Worm (Caenorhabditis elegans) whole organism, L1 larva: ENCODE data around the gene pid-1.

Experiments used
- C34B4.2 ChIP-seq: sonication (generic microtip); optimal IDR thresholded peaks from 2 replicates; lab custom pipeline; 2017; ENCODE audit warnings: mild to moderate bottlenecking, missing genetic modification characterization, missing compliant biosample characterization
- F16B12.6 ChIP-seq: fragments of 150-350 bp; optimal IDR thresholded peaks from 2 replicates; lab custom pipeline; 2014; ENCODE audit warnings: missing biosample characterization, missing genetic modification characterization
- Y116A8C.19 ChIP-seq: sonication (generic microtip); optimal IDR thresholded peaks from 2 replicates; lab custom pipeline; 2016; ENCODE audit warnings: missing compliant biosample characterization, missing genetic modification characterization, borderline replicate concordance
- blmp-1 ChIP-seq: fragments of 150-350 bp; optimal IDR thresholded peaks from 2 replicates; lab custom pipeline; 2014; ENCODE audit warnings: missing biosample characterization, missing genetic modification characterization
- ceh-63 ChIP-seq: fragments of 200-800 bp; sonication (Bioruptor generic); optimal IDR thresholded peaks from 2 replicates; lab custom pipeline; 2018; ENCODE audit warnings: mild to moderate bottlenecking, missing genetic modification characterization, missing compliant biosample characterization
- ceh-82 ChIP-seq, 3 experiments: fragments of 150-350 bp in 1 of 3; sonication (generic microtip) in 2 of 3; optimal IDR thresholded peaks; 2 replicates each; lab custom pipeline; 2014 to 2017; ENCODE audit warnings: missing biosample characterization in 3 of 3, missing genetic modification characterization in 3 of 3
- ces-1 ChIP-seq: fragments of 150-350 bp; optimal IDR thresholded peaks from 2 replicates; lab custom pipeline; 2014; ENCODE audit warnings: missing biosample characterization, missing genetic modification reagents, missing genetic modification characterization
- efl-3 ChIP-seq: fragments of 200-800 bp; sonication (Bioruptor generic); optimal IDR thresholded peaks from 2 replicates; lab custom pipeline; 2018; ENCODE audit warnings: mild to moderate bottlenecking, missing genetic modification characterization, missing compliant biosample characterization
- egl-13 ChIP-seq: sonication (generic microtip); optimal IDR thresholded peaks from 2 replicates; lab custom pipeline; 2016; ENCODE audit warnings: missing genotype, missing genetic modification reagents, missing genetic modification characterization, missing compliant biosample characterization
- egl-27 ChIP-seq, 2 experiments: fragments of 150-350 bp in 1 of 2; sonication (generic microtip); optimal IDR thresholded peaks; 3 replicates each; lab custom pipeline; 2017 to 2018; ENCODE audit warnings: missing biosample characterization in 2 of 2, missing genetic modification characterization in 2 of 2, missing genetic modification reagents in 2 of 2
- elt-2 ChIP-seq: sonication (generic microtip); optimal IDR thresholded peaks from 2 replicates; lab custom pipeline; 2016; ENCODE audit warnings: missing genetic modification characterization, mild to moderate bottlenecking, inconsistent platforms, missing compliant biosample characterization, missing genetic modification reagents
- elt-3 ChIP-seq, 6 experiments: fragments of 150-350 bp in 1 of 6; sonication (generic microtip); optimal IDR thresholded peaks; 2 replicates each; lab custom pipeline; 2017 to 2018; ENCODE audit warnings: missing biosample characterization in 6 of 6, missing genetic modification characterization in 6 of 6, inconsistent platforms in 1 of 6
- fkh-4 ChIP-seq: sonication (generic microtip); optimal IDR thresholded peaks from 2 replicates; lab custom pipeline; 2016; ENCODE audit warnings: missing compliant biosample characterization, missing genetic modification characterization, borderline replicate concordance
- grh-1 ChIP-seq: fragments of 200-800 bp; sonication (Bioruptor generic); IDR thresholded peaks from 2 replicates; pipeline ENCODE4 v1.3.6; 2022; ENCODE audit warnings: missing genetic modification reagents, missing genetic modification characterization, missing compliant biosample characterization
- hlh-4 ChIP-seq: sonication (generic microtip); optimal IDR thresholded peaks from 2 replicates; lab custom pipeline; 2016; ENCODE audit warnings: mild to moderate bottlenecking, missing genetic modification characterization, missing compliant biosample characterization
- hpl-2 ChIP-seq: fragments of 150-350 bp; optimal IDR thresholded peaks from 2 replicates; lab custom pipeline; 2014; ENCODE audit warnings: missing biosample characterization, missing genetic modification reagents, missing genetic modification characterization
- jun-1 ChIP-seq: fragments of 150-350 bp; optimal IDR thresholded peaks from 2 replicates; lab custom pipeline; 2014; ENCODE audit warnings: missing biosample characterization, missing genetic modification reagents, missing genetic modification characterization
- lin-14 ChIP-seq: fragments of 200-800 bp; sonication (Bioruptor generic); optimal IDR thresholded peaks from 2 replicates; lab custom pipeline; 2018; ENCODE audit warnings: mild to moderate bottlenecking, missing genetic modification characterization, moderate library complexity, missing compliant biosample characterization
- lin-15B ChIP-seq: fragments of 150-350 bp; sonication (generic microtip); optimal IDR thresholded peaks from 3 replicates; lab custom pipeline; 2014; ENCODE audit warnings: missing biosample characterization, missing genetic modification characterization
- lin-35 ChIP-seq, 2 experiments: fragments of 150-350 bp; optimal IDR thresholded peaks; 2 replicates each; lab custom pipeline; 2014; ENCODE audit warnings: missing biosample characterization in 2 of 2, missing genetic modification characterization in 2 of 2, missing genetic modification reagents in 2 of 2
- lin-39 ChIP-seq: fragments of 150-350 bp; optimal IDR thresholded peaks from 2 replicates; lab custom pipeline; 2014; ENCODE audit warnings: missing biosample characterization, missing genetic modification reagents, missing genetic modification characterization
- lsy-2 ChIP-seq, 2 experiments: fragments of 150-350 bp; optimal IDR thresholded peaks; 2 replicates each; lab custom pipeline; 2014; ENCODE audit warnings: missing biosample characterization in 2 of 2, missing genetic modification characterization in 2 of 2
- mep-1 ChIP-seq: fragments of 150-350 bp; optimal IDR thresholded peaks from 2 replicates; lab custom pipeline; 2014; ENCODE audit warnings: missing biosample characterization, missing genetic modification characterization
- nhr-11 ChIP-seq: fragments of 150-350 bp; optimal IDR thresholded peaks from 2 replicates; lab custom pipeline; 2014; ENCODE audit warnings: missing biosample characterization, missing genetic modification characterization
- nhr-20 ChIP-seq: sonication (generic microtip); optimal IDR thresholded peaks from 2 replicates; lab custom pipeline; 2016; ENCODE audit warnings: mild to moderate bottlenecking, missing genetic modification characterization, missing compliant biosample characterization
- nhr-237 ChIP-seq: fragments of 150-350 bp; optimal IDR thresholded peaks from 2 replicates; lab custom pipeline; 2014; ENCODE audit warnings: missing biosample characterization, missing genetic modification characterization
- nhr-47 ChIP-seq: sonication (generic microtip); optimal IDR thresholded peaks from 2 replicates; lab custom pipeline; 2016; ENCODE audit warnings: mild to moderate bottlenecking, missing genetic modification characterization, moderate library complexity, missing compliant biosample characterization
- nhr-71 ChIP-seq: sonication (generic microtip); optimal IDR thresholded peaks from 2 replicates; lab custom pipeline; 2016; ENCODE audit warnings: mild to moderate bottlenecking, missing genetic modification characterization, moderate library complexity, missing compliant biosample characterization
- nhr-76 ChIP-seq: sonication (generic microtip); optimal IDR thresholded peaks from 2 replicates; lab custom pipeline; 2017; ENCODE audit warnings: missing biosample characterization, missing genetic modification characterization
- nhr-85 ChIP-seq: sonication (generic microtip); peaks from one replicate; lab custom pipeline; 2016; ENCODE audit warnings: missing genetic modification characterization, inconsistent platforms, missing compliant biosample characterization
- rnt-1 ChIP-seq: sonication (generic microtip); optimal IDR thresholded peaks from 2 replicates; lab custom pipeline; 2016; ENCODE audit warnings: mild to moderate bottlenecking, missing genetic modification characterization, moderate library complexity, missing compliant biosample characterization
- skn-1 ChIP-seq: fragments of 150-350 bp; optimal IDR thresholded peaks from 2 replicates; lab custom pipeline; 2014; ENCODE audit warnings: missing biosample characterization, missing genetic modification characterization
- snu-23 ChIP-seq: sonication (generic microtip); optimal IDR thresholded peaks from 2 replicates; lab custom pipeline; 2016; ENCODE audit warnings: missing genetic modification characterization, missing compliant biosample characterization
- sox-4 ChIP-seq: sonication (generic microtip); optimal IDR thresholded peaks from 2 replicates; lab custom pipeline; 2016; ENCODE audit warnings: missing genetic modification characterization, missing compliant biosample characterization
- swsn-7 ChIP-seq: sonication (generic microtip); optimal IDR thresholded peaks from 2 replicates; lab custom pipeline; 2016; ENCODE audit warnings: missing genetic modification characterization, missing compliant biosample characterization
- unc-98 ChIP-seq: fragments of 200-800 bp; sonication (Bioruptor generic); IDR thresholded peaks from 2 replicates; pipeline ENCODE4 v1.3.6; 2022; ENCODE audit warnings: missing genetic modification characterization, missing compliant biosample characterization
- xbp-1 ChIP-seq: sonication (generic microtip); optimal IDR thresholded peaks from 2 replicates; lab custom pipeline; 2016; ENCODE audit warnings: missing genetic modification characterization, missing compliant biosample characterization
- zip-4 ChIP-seq: fragments of 200-800 bp; sonication (Bioruptor generic); optimal IDR thresholded peaks from 2 replicates; lab custom pipeline; 2018; ENCODE audit warnings: mild to moderate bottlenecking, missing genetic modification characterization, moderate library complexity, missing compliant biosample characterization
- ztf-11 ChIP-seq, 2 experiments: sonication (generic microtip); optimal IDR thresholded peaks; 2 replicates each; lab custom pipeline; 2016 to 2017; ENCODE audit warnings: missing genetic modification characterization in 2 of 2, missing biosample characterization in 1 of 2, missing compliant biosample characterization in 1 of 2
- ztf-4 ChIP-seq: fragments of 150-350 bp; optimal IDR thresholded peaks from 2 replicates; lab custom pipeline; 2014; ENCODE audit warnings: missing biosample characterization, missing genetic modification characterization

pid-1 gene

ce11 chrII:7678512-7678911 is 11.8 kb downstream of the pid-1 start:
- no peak for TF ChIP-seq lin-14 (GFP tag; lab: Kevin White, UChicago)
- peak; percentile 16 for TF ChIP-seq blmp-1 (tag; lab: Kevin White, UChicago)

DNA sequence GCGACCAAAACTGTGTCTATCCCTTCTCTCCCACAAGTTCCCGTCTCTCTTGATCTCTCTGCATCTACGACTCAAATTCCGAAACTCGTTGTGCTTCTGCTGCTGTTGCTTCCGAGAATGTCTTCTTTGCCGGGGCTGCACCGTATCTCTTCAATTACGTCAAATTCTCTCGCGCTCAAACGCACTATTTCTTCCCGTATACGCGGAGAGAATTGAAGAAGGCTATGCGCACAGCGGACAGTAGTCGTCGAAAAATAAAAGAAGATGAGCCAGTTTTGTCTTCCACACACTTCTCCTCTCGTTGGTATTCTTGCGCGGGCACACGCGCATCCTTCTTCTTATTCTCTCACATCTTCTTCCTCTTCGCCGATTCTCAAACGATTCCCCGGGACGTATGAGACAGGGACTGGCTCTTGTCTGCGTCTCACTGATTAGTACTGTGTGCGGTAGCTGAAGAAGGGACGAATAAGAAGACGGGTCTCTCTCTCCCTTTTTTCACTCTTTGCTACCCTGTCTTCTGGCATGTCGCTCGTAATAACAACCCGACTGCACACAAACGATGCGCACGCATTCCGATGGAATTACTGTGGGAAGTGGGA is 13.9 kb downstream of the pid-1 start:
- peak; percentile 16 for TF ChIP-seq xbp-1 (tag; lab: Kevin White, UChicago)
- no peak for TF ChIP-seq lin-15B
- peak in 1 of 3 experiments; percentile 2 for TF ChIP-seq ceh-82 (tag; optimal IDR thresholded peaks at IDR 0.05; lab: Kevin White, UChicago)
- TF ChIP-seq egl-13 (tag; lab: Kevin White, UChicago), result no peak
- peak; percentile 31 for TF ChIP-seq nhr-85
- TF ChIP-seq nhr-237 (tag; lab: Kevin White, UChicago), result no peak
- peak; percentile 31 for TF ChIP-seq nhr-20 (tag; lab: Kevin White, UChicago)
- no peak for TF ChIP-seq hlh-4 (tag; lab: Kevin White, UChicago)
- peak; percentile 73 for TF ChIP-seq mep-1 (tag; lab: Kevin White, UChicago)
- no peak for TF ChIP-seq nhr-76 (tag; lab: Kevin White, UChicago)
- no peak for TF ChIP-seq Y116A8C.19
- peak; percentile 18; the same call in 1 of the 2 replicates for TF ChIP-seq grh-1 (GFP tag; lab: Robert Waterston, UW)
- TF ChIP-seq nhr-71 (tag; lab: Kevin White, UChicago), result peak; percentile 3
- TF ChIP-seq ces-1, result no peak
- peak in 1 of 2 experiments; percentile 34 for TF ChIP-seq lsy-2 (tag; optimal IDR thresholded peaks at IDR 0.05; lab: Kevin White, UChicago)
- no peak for TF ChIP-seq C34B4.2
- no peak for TF ChIP-seq zip-4
- peak; percentile 60 for TF ChIP-seq blmp-1 (tag; lab: Kevin White, UChicago)
- peak; percentile 50 for TF ChIP-seq snu-23 (GFP tag; lab: Kevin White, UChicago)
- TF ChIP-seq lin-35 (GFP tag; optimal IDR thresholded peaks at IDR 0.05; lab: Kevin White, UChicago), result peak in 1 of 2 experiments; percentile 4
- no peak for TF ChIP-seq nhr-11 (tag; lab: Kevin White, UChicago)
- TF ChIP-seq swsn-7, result peak; percentile 20
- TF ChIP-seq rnt-1 (tag; lab: Kevin White, UChicago), result peak; percentile 2
- peak in 4 of 6 experiments; percentile 5 to 25 (median 9) for TF ChIP-seq elt-3 (tag; optimal IDR thresholded peaks at IDR 0.05; lab: Kevin White, UChicago)
- no peak for TF ChIP-seq efl-3 (GFP tag; lab: Kevin White, UChicago)
- TF ChIP-seq skn-1, result no peak
- TF ChIP-seq lin-14 (GFP tag; lab: Kevin White, UChicago), result peak; percentile 68
- TF ChIP-seq ztf-11 (tag; optimal IDR thresholded peaks at IDR 0.05; lab: Kevin White, UChicago), result no peak

DNA sequence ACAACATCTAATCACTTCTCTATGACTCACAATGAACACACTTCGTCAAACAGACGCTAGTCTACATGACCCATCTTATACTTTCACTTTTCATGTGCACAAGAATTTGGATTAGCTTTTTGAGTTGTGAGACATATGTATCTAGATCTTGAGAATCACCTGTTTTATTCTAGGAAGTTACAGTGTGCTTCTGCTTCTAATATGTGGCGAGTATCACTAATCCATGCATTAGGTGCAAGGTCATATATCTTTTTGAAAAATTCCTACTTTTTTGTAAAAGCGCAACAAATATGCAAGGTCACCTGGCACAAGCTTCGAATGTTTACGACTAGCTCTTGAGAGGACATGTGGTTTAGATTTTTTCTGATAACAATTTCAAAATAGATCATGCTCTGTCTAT is 14.6 kb downstream of the pid-1 start:
- TF ChIP-seq ceh-82 (tag; optimal IDR thresholded peaks at IDR 0.05; lab: Kevin White, UChicago) (no peak), blmp-1 (tag; lab: Kevin White, UChicago) (peak; percentile 44), egl-27 (tag; optimal IDR thresholded peaks at IDR 0.05; lab: Kevin White, UChicago) (no peak)

ce11 chrII:7671705-7672104 is 18.7 kb downstream of the pid-1 start, which contains the start of gene lir-1:
lir-1 (plus strand) TSS chrII:7672005.
- no peak for TF ChIP-seq elt-3 (tag; optimal IDR thresholded peaks at IDR 0.05; lab: Kevin White, UChicago)
- no peak for TF ChIP-seq jun-1 (tag; lab: Kevin White, UChicago)
- no peak for TF ChIP-seq egl-27 (tag; optimal IDR thresholded peaks at IDR 0.05; lab: Kevin White, UChicago)
- TF ChIP-seq ztf-4, result no peak
- TF ChIP-seq elt-2, result no peak
- TF ChIP-seq ceh-63 (GFP tag; lab: Kevin White, UChicago), result no peak
- no peak for TF ChIP-seq ztf-11 (tag; optimal IDR thresholded peaks at IDR 0.05; lab: Kevin White, UChicago)
- no peak for TF ChIP-seq F16B12.6 (tag; lab: Kevin White, UChicago)
- no peak for TF ChIP-seq fkh-4 (tag; lab: Kevin White, UChicago)
- TF ChIP-seq hpl-2 (GFP tag; lab: Kevin White, UChicago), result no peak
- TF ChIP-seq sox-4 (tag; lab: Kevin White, UChicago), result no peak
- no peak for TF ChIP-seq lin-39 (tag; lab: Kevin White, UChicago)
- TF ChIP-seq nhr-47 (tag; lab: Kevin White, UChicago), result no peak
- no peak for TF ChIP-seq unc-98 (GFP tag; lab: Robert Waterston, UW)
